Worm (Caenorhabditis elegans) whole organism, late embryonic: ENCODE measurements around the gene C14C11.7.

Experiments
- F13H6.1 ChIP-seq: sonication (generic microtip); optimal IDR thresholded peaks from 2 replicates; lab custom pipeline; 2016; ENCODE audit warnings: missing genetic modification characterization, missing compliant biosample characterization
- ama-1 ChIP-seq: fragments of 150-350 bp; optimal IDR thresholded peaks from 2 replicates; lab custom pipeline; 2014
- ceh-22 ChIP-seq: sonication (generic microtip); optimal IDR thresholded peaks from 2 replicates; lab custom pipeline; 2017; ENCODE audit warnings: missing biosample characterization, missing genetic modification characterization
- dmd-4 ChIP-seq: sonication (generic microtip); optimal IDR thresholded peaks from 2 replicates; lab custom pipeline; 2016; ENCODE audit warnings: borderline replicate concordance, missing genetic modification characterization, missing compliant biosample characterization
- fkh-10 ChIP-seq: fragments of 150-350 bp; optimal IDR thresholded peaks from 2 replicates; lab custom pipeline; 2014; ENCODE audit warnings: missing biosample characterization, missing genetic modification reagents, missing genetic modification characterization
- hlh-15 ChIP-seq: sonication (generic microtip); optimal IDR thresholded peaks from 2 replicates; lab custom pipeline; 2016; ENCODE audit warnings: missing genetic modification characterization, missing compliant biosample characterization
- hlh-30 ChIP-seq: sonication (generic microtip); optimal IDR thresholded peaks from 2 replicates; lab custom pipeline; 2017; ENCODE audit warnings: antibody characterized with exemption, missing genetic modification characterization, missing compliant biosample characterization; ENCODE audit not compliant: insufficient read depth
- lin-11 ChIP-seq: fragments of 200-800 bp; sonication (Bioruptor generic); optimal IDR thresholded peaks from 2 replicates; lab custom pipeline; 2018; ENCODE audit warnings: mild to moderate bottlenecking, missing genetic modification characterization, missing compliant biosample characterization
- madf-2 ChIP-seq: sonication (generic microtip); optimal IDR thresholded peaks from 2 replicates; lab custom pipeline; 2017; ENCODE audit warnings: missing genetic modification characterization, missing compliant biosample characterization
- nhr-11 ChIP-seq: fragments of 150-350 bp; optimal IDR thresholded peaks from 2 replicates; lab custom pipeline; 2014; ENCODE audit warnings: missing biosample characterization, missing genetic modification characterization
- pha-4 ChIP-seq: fragments of 150-350 bp; optimal IDR thresholded peaks from 2 replicates; lab custom pipeline; 2018; ENCODE audit warnings: missing biosample characterization, missing genetic modification reagents, missing genetic modification characterization
- unc-42 ChIP-seq: sonication (generic microtip); optimal IDR thresholded peaks from 2 replicates; lab custom pipeline; 2016; ENCODE audit warnings: missing genotype, missing genetic modification characterization, missing compliant biosample characterization

ce11 chrV:5693595-5693994 lies 27.7 kb upstream of the C14C11.7 start:
- TF ChIP-seq dmd-4 (tag; lab: Kevin White, UChicago) = no peak
- TF ChIP-seq pha-4 (tag; lab: Kevin White, UChicago) = no peak
- TF ChIP-seq ama-1 (lab: Kevin White, UChicago) = no peak
- TF ChIP-seq madf-2 (tag; lab: Kevin White, UChicago) = no peak
- TF ChIP-seq unc-42 (tag; lab: Kevin White, UChicago) = no peak
- no peak for TF ChIP-seq hlh-30
- TF ChIP-seq fkh-10 = no peak
- no peak for TF ChIP-seq nhr-11
- TF ChIP-seq F13H6.1 (tag; lab: Kevin White, UChicago) = no peak
- no peak for TF ChIP-seq lin-11
- TF ChIP-seq hlh-15 = no peak
- TF ChIP-seq ceh-22 (tag; lab: Kevin White, UChicago) = no peak
